Worm (Caenorhabditis elegans) whole organism, mixed stage, embryonic: ENCODE results near the gene rab-6.2.

Experiments used
- ceh-83 ChIP-seq: fragments of 200-800 bp; sonication (Bioruptor generic); optimal IDR thresholded peaks from 2 replicates; lab custom pipeline; 2018; ENCODE audit warnings: mild to moderate bottlenecking, missing genetic modification characterization, missing compliant biosample characterization
- nhr-76 ChIP-seq: sonication (generic microtip); optimal IDR thresholded peaks from 2 replicates; lab custom pipeline; 2017; ENCODE audit warnings: missing biosample characterization, missing genetic modification characterization
- unc-62 ChIP-seq: fragments of 150-350 bp; optimal IDR thresholded peaks from 2 replicates; lab custom pipeline; 2014; ENCODE audit warnings: missing biosample characterization, missing genetic modification reagents, missing genetic modification characterization

DNA sequence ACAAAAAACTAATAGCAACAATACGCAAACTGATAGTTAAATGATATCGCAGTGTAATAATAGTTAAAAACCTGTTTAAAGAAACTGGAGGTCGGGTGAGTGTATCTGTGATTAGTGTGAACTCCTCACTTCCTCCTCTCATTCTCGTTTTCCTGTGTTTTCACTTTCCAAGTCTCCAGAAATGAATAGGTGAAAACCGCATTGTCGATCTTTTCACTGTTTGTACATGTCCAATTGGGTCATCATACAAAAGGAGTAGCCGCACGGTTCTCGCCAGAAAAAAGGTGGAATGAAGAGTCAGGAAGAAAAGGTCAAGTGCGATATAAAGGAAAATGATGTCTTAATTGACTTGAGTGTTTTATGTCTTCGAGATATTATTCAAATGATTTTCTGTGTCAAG lies 10.8 kb upstream of the rab-6.2 start:
- no peak for TF ChIP-seq unc-62 (GFP tag; lab: Kevin White, UChicago)
- no peak for TF ChIP-seq ceh-83 (GFP tag; lab: Kevin White, UChicago)
- TF ChIP-seq nhr-76 (tag; lab: Kevin White, UChicago): no peak
